Worm (Caenorhabditis elegans) whole organism, L3 larva: ENCODE results near the gene col-115.

ENCODE experiments used
- aly-2 ChIP-seq: fragments of 150-350 bp; optimal IDR thresholded peaks from 2 replicates; lab custom pipeline; 2014; ENCODE audit warnings: missing biosample characterization, missing genetic modification characterization
- lin-39 ChIP-seq: fragments of 150-350 bp; optimal IDR thresholded peaks from 2 replicates; lab custom pipeline; 2018; ENCODE audit warnings: missing biosample characterization, missing genetic modification reagents, missing genetic modification characterization
- mdl-1 ChIP-seq: fragments of 150-350 bp; optimal IDR thresholded peaks from 2 replicates; lab custom pipeline; 2014; ENCODE audit warnings: missing biosample characterization, missing genetic modification characterization
- nhr-237 ChIP-seq: fragments of 150-350 bp; optimal IDR thresholded peaks from 2 replicates; lab custom pipeline; 2014; ENCODE audit warnings: missing biosample characterization, missing genetic modification characterization
- sea-2 ChIP-seq: fragments of 150-350 bp; sonication (generic microtip); optimal IDR thresholded peaks from 4 replicates; lab custom pipeline; 2014; ENCODE audit warnings: missing biosample characterization, missing genetic modification reagents, missing genetic modification characterization
- zag-1 ChIP-seq: fragments of 150-350 bp; optimal IDR thresholded peaks from 2 replicates; lab custom pipeline; 2014; ENCODE audit warnings: missing biosample characterization, missing genetic modification characterization

DNA sequence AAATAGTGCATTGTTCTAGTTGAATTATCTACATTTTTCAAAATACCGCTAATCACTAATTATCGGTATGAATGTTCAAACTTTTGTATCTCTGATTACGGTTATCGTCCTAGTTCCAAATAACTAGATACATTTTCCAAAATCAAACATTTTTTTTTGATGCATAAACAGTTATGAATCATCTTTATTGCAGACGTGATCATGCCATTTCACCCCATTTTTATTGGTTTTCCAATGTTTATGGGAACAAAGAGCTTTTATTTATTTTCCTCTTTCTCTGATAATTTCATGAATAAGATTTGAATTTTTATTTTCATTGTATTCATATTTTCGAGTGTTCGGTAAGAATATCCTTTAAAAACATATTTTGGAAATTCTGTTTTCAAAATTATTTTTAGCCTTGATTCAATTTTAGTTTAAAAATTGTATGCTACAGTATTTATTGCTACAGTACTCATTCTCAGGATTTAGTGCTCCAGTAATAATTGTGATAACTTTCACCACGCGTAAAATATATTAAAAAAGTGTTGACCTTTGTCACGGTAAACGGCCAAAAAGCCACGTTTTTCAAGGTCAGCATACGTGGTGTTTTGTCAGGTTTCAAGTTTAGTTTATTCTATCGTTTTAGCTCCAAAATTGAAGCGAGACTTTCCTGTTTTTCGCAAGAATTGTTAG lies 31.7 kb upstream of the col-115 start, which contains the start of gene csr-1:
- TF ChIP-seq sea-2 (GFP tag; lab: Kevin White, UChicago) (no peak), mdl-1 (tag; lab: Kevin White, UChicago) (no peak), nhr-237 (tag; lab: Kevin White, UChicago) (no peak), aly-2 (tag; lab: Kevin White, UChicago) (no peak), lin-39 (tag; lab: Kevin White, UChicago) (no peak), zag-1 (no peak)
